Fruit fly (Drosophila melanogaster): ENCODE results near the gene gd.

gd gene

dm6 chrX:12034713-12035112, 47.1 kb upstream of the gd start (continued):
- peak; percentile 42; the same call in 2 of the 3 replicates for TF ChIP-seq CG16813 (GFP tag; IDR thresholded peaks at IDR 0.05; ENCODE audit: partially characterized antibody)
- no peak for TF ChIP-seq CG8388 (GFP tag; optimal IDR thresholded peaks at IDR 0.05)
- TF ChIP-seq tio (GFP tag; optimal IDR thresholded peaks at IDR 0.05), result no peak
- 0 out of 4 replicates have a peak, but pooled peaks have one; percentile 22 for TF ChIP-seq Dll (GFP tag; IDR thresholded peaks at IDR 0.05; ENCODE audit: partially characterized antibody)
- peak; percentile 62 for TF ChIP-seq nerfin-2 (GFP tag; IDR thresholded peaks at IDR 0.05; ENCODE audit: partially characterized antibody)
- TF ChIP-seq CG6854 (GFP tag; optimal IDR thresholded peaks at IDR 0.05), result no peak
- no peak for TF ChIP-seq Dip3 (GFP tag; optimal IDR thresholded peaks at IDR 0.05)
- TF ChIP-seq Abd-B (GFP tag; optimal IDR thresholded peaks at IDR 0.05), result no peak
- peak; percentile 66; the same call in 1 of the 2 replicates for TF ChIP-seq tna (GFP tag; IDR thresholded peaks at IDR 0.05; ENCODE audit: partially characterized antibody)
- no peak for TF ChIP-seq Mad (GFP tag; optimal IDR thresholded peaks at IDR 0.05)
- TF ChIP-seq CG6683 (GFP tag; optimal IDR thresholded peaks at IDR 0.05), result no peak
- TF ChIP-seq CG1233 (GFP tag; optimal IDR thresholded peaks at IDR 0.05), result no peak
- no peak for TF ChIP-seq HLHmδ (GFP tag; optimal IDR thresholded peaks at IDR 0.05)
- no peak for TF ChIP-seq ham (GFP tag; IDR thresholded peaks at IDR 0.05)
- no peak for TF ChIP-seq CG4404 (GFP tag; IDR thresholded peaks at IDR 0.05)
- no peak for TF ChIP-seq Fer2 (tag; optimal IDR thresholded peaks at IDR 0.05)
- no peak for TF ChIP-seq CG9437 (GFP tag; optimal IDR thresholded peaks at IDR 0.05)
- no peak for TF ChIP-seq gem (tag; optimal IDR thresholded peaks at IDR 0.05)
- no peak for TF ChIP-seq dimm (GFP tag; IDR thresholded peaks at IDR 0.05)
- TF ChIP-seq MESR4 (GFP tag; optimal IDR thresholded peaks at IDR 0.05), result no peak
- TF ChIP-seq Dfd (GFP tag; optimal IDR thresholded peaks at IDR 0.05), result no peak
- TF ChIP-seq chif (GFP tag; optimal IDR thresholded peaks at IDR 0.05), result no peak
- TF ChIP-seq CG10209 (GFP tag; optimal IDR thresholded peaks at IDR 0.05), result no peak
- no peak for TF ChIP-seq Poxn (GFP tag; IDR thresholded peaks at IDR 0.05)
- peak; percentile 53; the same call in 1 of the 3 replicates for TF ChIP-seq CG14860 (GFP tag; IDR thresholded peaks at IDR 0.05; ENCODE audit: partially characterized antibody)
- no peak for TF ChIP-seq CG30403 (GFP tag; optimal IDR thresholded peaks at IDR 0.05)
- no peak for TF ChIP-seq CG10543 (GFP tag; optimal IDR thresholded peaks at IDR 0.05)
- 0 out of 3 replicates have a peak, but pooled peaks have one; percentile 44 for TF ChIP-seq CG7963 (GFP tag; IDR thresholded peaks at IDR 0.05; ENCODE audit: partially characterized antibody)
- no peak for TF ChIP-seq nmo (GFP tag; optimal IDR thresholded peaks at IDR 0.05)
- TF ChIP-seq Side (GFP tag; optimal IDR thresholded peaks at IDR 0.05), result no peak
- peak; percentile 73 for TF ChIP-seq HLH4C (GFP tag; IDR thresholded peaks at IDR 0.05; ENCODE audit: partially characterized antibody)

DNA sequence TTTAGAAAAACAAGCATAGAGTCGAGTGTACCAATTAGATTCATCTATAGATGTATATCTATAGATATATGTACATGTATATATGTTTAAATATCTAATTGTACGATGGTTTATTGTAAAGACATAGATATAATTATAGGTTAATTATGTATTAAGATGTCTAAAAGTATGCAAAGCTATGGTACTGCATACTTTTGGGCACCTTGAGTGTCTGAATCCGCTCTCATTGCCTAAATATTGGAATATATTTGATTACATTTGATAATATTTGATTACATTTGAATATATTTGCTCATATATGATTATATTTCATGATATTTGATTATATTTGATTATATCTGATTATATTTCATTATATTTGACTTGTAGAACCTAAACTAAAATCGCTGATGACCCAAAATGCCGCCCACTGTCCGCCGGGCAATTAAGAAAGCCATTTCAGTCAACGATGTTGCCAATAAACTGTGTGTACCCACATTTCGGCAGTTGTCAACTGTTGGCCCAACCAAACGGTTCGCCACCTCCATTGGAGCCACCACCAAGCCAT, 44.6 kb upstream of the gd start, which contains the start of gene Cyp318a1:
Gene Cyp318a1 (plus strand): TSS at position 497 of the 547 bp plus-strand sequence.
- TF ChIP-seq CG9932 (GFP tag; IDR thresholded peaks at IDR 0.05), result no peak
- TF ChIP-seq CG18764 (GFP tag; optimal IDR thresholded peaks at IDR 0.05), result no peak
- no peak for TF ChIP-seq CG8388 (GFP tag; optimal IDR thresholded peaks at IDR 0.05)
- TF ChIP-seq CG18262 (tag; optimal IDR thresholded peaks at IDR 0.05), result no peak
- TF ChIP-seq CG8290 (GFP tag; optimal IDR thresholded peaks at IDR 0.05), result peak; percentile 78
- TF ChIP-seq CG8290 (tag; optimal IDR thresholded peaks at IDR 0.05), result peak in 1 of 2 experiments; percentile 84
- TF ChIP-seq CG17612 (GFP tag; IDR thresholded peaks at IDR 0.05), result peak; percentile 65; the same call in 1 of the 2 replicates

- TF ChIP-seq caup (GFP tag; optimal IDR thresholded peaks at IDR 0.05; ENCODE audit: severe bottlenecking) (no peak), row (GFP tag; IDR thresholded peaks at IDR 0.05) (peak; percentile 17; the same call in 1 of the 3 replicates)
These were observed 43.8 kb upstream of the gd start, which contains the start of gene Cyp311a1 for dm6 chrX:12031400-12031799. Cyp311a1 (minus strand) TSS chrX:12031465.
